Worm (Caenorhabditis elegans) whole organism, L3 larva: Measurements from ENCODE around the gene clec-147.
A peak's percentile ranks its signal among the peaks of the same experiment; 100 is the strongest.

Source experiments
- R02D3.7 ChIP-seq: fragments of 150-350 bp; optimal IDR thresholded peaks from 2 replicates; lab custom pipeline; 2014; ENCODE audit warnings: missing biosample characterization, missing genetic modification characterization
- ZK546.5 ChIP-seq: sonication (generic microtip); optimal IDR thresholded peaks from 2 replicates; lab custom pipeline; 2017; ENCODE audit warnings: missing biosample characterization, missing genetic modification characterization
- ceh-28 ChIP-seq: fragments of 150-350 bp; optimal IDR thresholded peaks from 2 replicates; lab custom pipeline; 2014; ENCODE audit warnings: missing biosample characterization, missing genetic modification reagents, missing genetic modification characterization
- ceh-82 ChIP-seq: fragments of 150-350 bp; optimal IDR thresholded peaks from 2 replicates; lab custom pipeline; 2014; ENCODE audit warnings: missing biosample characterization, missing genetic modification characterization
- egl-27 ChIP-seq: sonication (generic microtip); optimal IDR thresholded peaks from 4 replicates; lab custom pipeline; 2017; ENCODE audit warnings: missing biosample characterization, missing genetic modification reagents, missing genetic modification characterization
- egl-5 ChIP-seq: fragments of 150-350 bp; optimal IDR thresholded peaks from 2 replicates; lab custom pipeline; 2017; ENCODE audit warnings: missing biosample characterization, missing genetic modification reagents, missing genetic modification characterization, inconsistent platforms
- elt-1 ChIP-seq: fragments of 150-350 bp; optimal IDR thresholded peaks from 2 replicates; lab custom pipeline; 2014; ENCODE audit warnings: missing biosample characterization, missing genetic modification characterization
- elt-2 ChIP-seq: sonication (generic microtip); optimal IDR thresholded peaks from 2 replicates; lab custom pipeline; 2016; ENCODE audit warnings: missing genetic modification reagents, mild to moderate bottlenecking, missing genetic modification characterization, missing compliant biosample characterization
- eor-1 ChIP-seq, 2 experiments: fragments of 150-350 bp; optimal IDR thresholded peaks; 2 replicates each; lab custom pipeline; 2014 to 2018; ENCODE audit warnings: missing biosample characterization in 2 of 2, missing genetic modification characterization in 2 of 2
- fkh-10 ChIP-seq: sonication (generic microtip); optimal IDR thresholded peaks from 2 replicates; lab custom pipeline; 2017; ENCODE audit warnings: missing biosample characterization, missing genetic modification reagents, missing genetic modification characterization
- fkh-2 ChIP-seq: fragments of 150-350 bp; optimal IDR thresholded peaks from 2 replicates; lab custom pipeline; 2014; ENCODE audit warnings: missing biosample characterization, missing genetic modification reagents, missing genetic modification characterization
- hmg-11 ChIP-seq: sonication (generic microtip); optimal IDR thresholded peaks from 2 replicates; lab custom pipeline; 2016; ENCODE audit warnings: missing genetic modification characterization, missing compliant biosample characterization
- jun-1 ChIP-seq: fragments of 150-350 bp; optimal IDR thresholded peaks from 2 replicates; lab custom pipeline; 2014; ENCODE audit warnings: missing biosample characterization, missing genetic modification reagents, missing genetic modification characterization
- lin-15B ChIP-seq: fragments of 150-350 bp; optimal IDR thresholded peaks from 2 replicates; lab custom pipeline; 2014; ENCODE audit warnings: missing biosample characterization, missing genetic modification characterization
- lin-39 ChIP-seq: fragments of 150-350 bp; optimal IDR thresholded peaks from 2 replicates; lab custom pipeline; 2018; ENCODE audit warnings: missing biosample characterization, missing genetic modification reagents, missing genetic modification characterization
- lsy-12 ChIP-seq: sonication (generic microtip); optimal IDR thresholded peaks from 2 replicates; lab custom pipeline; 2016; ENCODE audit warnings: mild to moderate bottlenecking, missing genetic modification characterization, missing compliant biosample characterization
- mdl-1 ChIP-seq: fragments of 150-350 bp; optimal IDR thresholded peaks from 2 replicates; lab custom pipeline; 2014; ENCODE audit warnings: missing biosample characterization, missing genetic modification characterization
- mml-1 ChIP-seq: fragments of 150-350 bp; sonication (generic microtip); optimal IDR thresholded peaks from 3 replicates; lab custom pipeline; 2014; ENCODE audit warnings: missing biosample characterization, missing genetic modification characterization
- nfya-1 ChIP-seq: sonication (generic microtip); optimal IDR thresholded peaks from 2 replicates; lab custom pipeline; 2017; ENCODE audit warnings: missing genetic modification characterization, mild to moderate bottlenecking, missing compliant biosample characterization, antibody characterized with exemption, moderate library complexity; ENCODE audit not compliant: insufficient read depth
- nhr-11 ChIP-seq: fragments of 150-350 bp; optimal IDR thresholded peaks from 2 replicates; lab custom pipeline; 2014; ENCODE audit warnings: missing biosample characterization, missing genetic modification characterization
- nhr-23 ChIP-seq: fragments of 150-350 bp; optimal IDR thresholded peaks from 2 replicates; lab custom pipeline; 2014; ENCODE audit warnings: missing biosample characterization, missing genetic modification reagents, missing genetic modification characterization
- nhr-25 ChIP-seq: sonication (generic microtip); optimal IDR thresholded peaks from 2 replicates; lab custom pipeline; 2017; ENCODE audit warnings: missing biosample characterization, missing genetic modification characterization
- nhr-28 ChIP-seq: fragments of 150-350 bp; optimal IDR thresholded peaks from 2 replicates; lab custom pipeline; 2014; ENCODE audit warnings: missing biosample characterization, missing genetic modification characterization
- nhr-43 ChIP-seq: sonication (generic microtip); optimal IDR thresholded peaks from 2 replicates; lab custom pipeline; 2016; ENCODE audit warnings: mild to moderate bottlenecking, missing genetic modification characterization, missing compliant biosample characterization; ENCODE audit not compliant: poor library complexity, severe bottlenecking
- nhr-77 ChIP-seq: fragments of 150-350 bp; optimal IDR thresholded peaks from 2 replicates; lab custom pipeline; 2014; ENCODE audit warnings: missing biosample characterization, missing genetic modification characterization
- pha-4 ChIP-seq: fragments of 150-350 bp; optimal IDR thresholded peaks from 2 replicates; lab custom pipeline; 2014; ENCODE audit warnings: missing biosample characterization, missing genetic modification reagents, missing genetic modification characterization
- pqm-1 ChIP-seq: fragments of 150-350 bp; optimal IDR thresholded peaks from 2 replicates; lab custom pipeline; 2017; ENCODE audit warnings: missing biosample characterization, missing genetic modification characterization, inconsistent platforms
- skn-1 ChIP-seq: fragments of 150-350 bp; optimal IDR thresholded peaks from 2 replicates; lab custom pipeline; 2014; ENCODE audit warnings: missing biosample characterization, missing genetic modification characterization
- snpc-4 ChIP-seq: fragments of 150-350 bp; optimal IDR thresholded peaks from 2 replicates; lab custom pipeline; 2014; ENCODE audit warnings: missing biosample characterization, missing genetic modification characterization
- tbx-2 ChIP-seq: sonication (generic microtip); optimal IDR thresholded peaks from 2 replicates; lab custom pipeline; 2016; ENCODE audit warnings: mild to moderate bottlenecking, missing genetic modification characterization, missing compliant biosample characterization
- unc-39 ChIP-seq: sonication (generic microtip); optimal IDR thresholded peaks from 4 replicates; lab custom pipeline; 2017; ENCODE audit warnings: missing biosample characterization, missing genetic modification characterization

The clec-147 gene

ce11 chrII:14569322-14569721, 31.7 kb upstream of the clec-147 start:
- TF ChIP-seq lin-39 (tag; lab: Kevin White, UChicago), result peak; percentile 53
- TF ChIP-seq hmg-11 (tag; lab: Kevin White, UChicago), result peak; percentile 56
- peak; percentile 60 for TF ChIP-seq fkh-10 (GFP tag; lab: Kevin White, UChicago)
- TF ChIP-seq tbx-2 (tag; lab: Kevin White, UChicago), result peak; percentile 65
- TF ChIP-seq nfya-1 (tag; lab: Kevin White, UChicago), result peak; percentile 25
- no peak for TF ChIP-seq nhr-28 (tag; lab: Kevin White, UChicago)
- no peak for TF ChIP-seq fkh-2

- TF ChIP-seq skn-1 (tag; lab: Kevin White, UChicago) (no peak), tbx-2 (tag; lab: Kevin White, UChicago) (no peak)
These were observed 30.2 kb upstream of the clec-147 start for ce11 chrII:14567811-14568210.

ce11 chrII:14563766-14564370, 26.2 kb upstream of the clec-147 start:
- peak; percentile 44 for TF ChIP-seq nfya-1 (tag; lab: Kevin White, UChicago)

ce11 chrII:14561549-14562115, 24.0 kb upstream of the clec-147 start, which contains the start of gene mog-4:
Gene mog-4, minus strand, starts transcription at chrII:14561599.
- TF ChIP-seq fkh-10 (GFP tag; lab: Kevin White, UChicago) (peak; percentile 17), hmg-11 (tag; lab: Kevin White, UChicago) (peak; percentile 86), R02D3.7 (tag; lab: Kevin White, UChicago) (peak; percentile 79), ZK546.5 (tag; lab: Kevin White, UChicago) (peak; percentile 42), pha-4 (peak; percentile 83), egl-5 (peak; percentile 76), elt-2 (tag; lab: Kevin White, UChicago) (peak; percentile 81), lsy-12 (tag; lab: Kevin White, UChicago) (peak; percentile 97), nfya-1 (tag; lab: Kevin White, UChicago) (peak; percentile 89), jun-1 (tag; lab: Kevin White, UChicago) (peak; percentile 80), snpc-4 (tag; lab: Kevin White, UChicago) (peak; percentile 58), egl-27 (tag; lab: Kevin White, UChicago) (peak; percentile 31), lin-15B (tag; lab: Kevin White, UChicago) (peak; percentile 87), skn-1 (tag; lab: Kevin White, UChicago) (peak; percentile 80), nhr-11 (peak; percentile 79), nhr-25 (tag; lab: Kevin White, UChicago) (peak; percentile 49), pqm-1 (tag; lab: Kevin White, UChicago) (peak; percentile 68), ceh-28 (peak; percentile 75), ceh-82 (tag; lab: Kevin White, UChicago) (peak; percentile 32), tbx-2 (tag; lab: Kevin White, UChicago) (peak; percentile 92), nhr-23 (tag; lab: Kevin White, UChicago) (peak; percentile 93), nhr-77 (tag; lab: Kevin White, UChicago) (peak; percentile 90), nhr-43 (tag; lab: Kevin White, UChicago) (peak; percentile 98), mdl-1 (tag; lab: Kevin White, UChicago) (peak; percentile 1)

DNA sequence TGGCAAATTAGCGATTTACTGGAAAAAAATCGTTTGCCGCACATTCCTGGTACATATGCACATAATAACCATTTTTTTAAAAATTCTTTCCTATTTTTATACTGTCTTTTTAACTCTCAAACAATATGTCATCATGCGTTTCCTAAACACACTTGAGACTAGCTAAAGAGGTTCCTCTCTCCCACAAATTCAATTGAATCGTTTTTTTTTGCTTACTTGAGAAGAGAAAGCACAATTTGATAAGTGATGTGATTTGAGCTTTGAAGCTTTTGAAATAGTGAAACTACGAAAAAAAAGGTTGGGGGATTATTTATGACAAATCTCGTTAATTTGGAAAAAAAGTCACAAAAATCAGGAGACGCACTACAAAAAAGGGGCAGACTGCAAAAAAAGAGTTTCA, 17.4 kb upstream of the clec-147 start:
- TF ChIP-seq fkh-10 (GFP tag; lab: Kevin White, UChicago), result peak; percentile 51
- TF ChIP-seq eor-1 (tag; optimal IDR thresholded peaks at IDR 0.05; lab: Kevin White, UChicago), result no peak

DNA sequence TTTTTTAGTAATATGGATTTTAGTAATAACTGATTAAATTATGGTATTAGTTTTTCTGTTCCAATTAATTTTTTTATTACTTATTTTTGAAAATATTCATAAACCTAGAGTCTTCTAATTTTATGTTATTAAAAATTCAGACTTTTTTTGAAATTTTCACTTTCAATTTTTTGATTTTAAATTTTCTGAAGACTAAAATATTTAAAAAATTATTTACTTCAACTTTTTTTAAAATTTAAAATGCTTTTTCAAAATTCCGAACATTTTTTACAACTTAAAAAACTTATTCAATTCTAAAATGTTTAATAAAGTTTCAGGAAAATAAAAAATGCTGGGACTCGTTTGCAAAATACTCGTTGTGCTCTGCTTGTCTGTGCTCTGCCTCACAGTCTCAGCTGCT, 13.0 kb upstream of the clec-147 start, which contains the start of gene nlp-41:
TSS of gene nlp-41 (plus strand) at position 301 of the 400 bp plus-strand sequence.
- TF ChIP-seq ceh-82 (tag; lab: Kevin White, UChicago) (no peak), fkh-10 (GFP tag; lab: Kevin White, UChicago) (no peak), mml-1 (no peak), tbx-2 (tag; lab: Kevin White, UChicago) (no peak), fkh-2 (no peak), elt-1 (no peak), unc-39 (tag; lab: Kevin White, UChicago) (no peak)
